Worm (Caenorhabditis elegans) whole organism, L1 larva: Measurements from ENCODE around the gene Y73C8C.12.

Experiments
- C34B4.2 ChIP-seq: sonication (generic microtip); optimal IDR thresholded peaks from 2 replicates; lab custom pipeline; 2017; ENCODE audit warnings: mild to moderate bottlenecking, missing genetic modification characterization, missing compliant biosample characterization
- elt-2 ChIP-seq: sonication (generic microtip); optimal IDR thresholded peaks from 2 replicates; lab custom pipeline; 2016; ENCODE audit warnings: missing genetic modification characterization, mild to moderate bottlenecking, inconsistent platforms, missing compliant biosample characterization, missing genetic modification reagents
- fkh-10 ChIP-seq: sonication (generic microtip); optimal IDR thresholded peaks from 2 replicates; lab custom pipeline; 2017; ENCODE audit warnings: missing biosample characterization, missing genetic modification reagents, missing genetic modification characterization
- fos-1 ChIP-seq: fragments of 150-350 bp; optimal IDR thresholded peaks from 2 replicates; lab custom pipeline; 2014; ENCODE audit warnings: missing biosample characterization, missing genetic modification characterization
- mep-1 ChIP-seq: fragments of 150-350 bp; optimal IDR thresholded peaks from 2 replicates; lab custom pipeline; 2014; ENCODE audit warnings: missing biosample characterization, missing genetic modification characterization
- nhr-12 ChIP-seq: sonication (generic microtip); optimal IDR thresholded peaks from 2 replicates; lab custom pipeline; 2017; ENCODE audit warnings: missing biosample characterization, missing genetic modification characterization
- nhr-237 ChIP-seq: fragments of 150-350 bp; optimal IDR thresholded peaks from 2 replicates; lab custom pipeline; 2014; ENCODE audit warnings: missing biosample characterization, missing genetic modification characterization
- nhr-28 ChIP-seq: fragments of 150-350 bp; optimal IDR thresholded peaks from 2 replicates; lab custom pipeline; 2014; ENCODE audit warnings: missing biosample characterization, missing genetic modification characterization
- nhr-76 ChIP-seq: sonication (generic microtip); optimal IDR thresholded peaks from 2 replicates; lab custom pipeline; 2017; ENCODE audit warnings: missing biosample characterization, missing genetic modification characterization
- nhr-90 ChIP-seq: sonication (generic microtip); optimal IDR thresholded peaks from 2 replicates; lab custom pipeline; 2016; ENCODE audit warnings: mild to moderate bottlenecking, missing genetic modification characterization, missing compliant biosample characterization; ENCODE audit not compliant: poor library complexity
- unc-130 ChIP-seq: fragments of 150-350 bp; optimal IDR thresholded peaks from 2 replicates; lab custom pipeline; 2017; ENCODE audit warnings: missing biosample characterization, missing genetic modification characterization, inconsistent platforms
- ztf-11 ChIP-seq, 2 experiments: sonication (generic microtip); optimal IDR thresholded peaks; 2 replicates each; lab custom pipeline; 2016 to 2017; ENCODE audit warnings: missing genetic modification characterization in 2 of 2, missing biosample characterization in 1 of 2, missing compliant biosample characterization in 1 of 2

ce11 chrV:3128803-3129202 is 3.8 kb downstream of the Y73C8C.12 start, which contains the start of gene tat-6:
- no peak for TF ChIP-seq nhr-12 (tag; lab: Kevin White, UChicago)
- TF ChIP-seq mep-1 (tag; lab: Kevin White, UChicago), result no peak
- no peak for TF ChIP-seq C34B4.2 (tag; lab: Kevin White, UChicago)
- no peak for TF ChIP-seq elt-2
- TF ChIP-seq fkh-10 (GFP tag; lab: Kevin White, UChicago), result no peak
- no peak for TF ChIP-seq nhr-28 (tag; lab: Kevin White, UChicago)
- TF ChIP-seq fos-1, result no peak
- no peak for TF ChIP-seq unc-130 (tag; lab: Kevin White, UChicago)
- TF ChIP-seq nhr-90, result no peak
- no peak for TF ChIP-seq nhr-76 (tag; lab: Kevin White, UChicago)
- TF ChIP-seq nhr-237, result no peak
- TF ChIP-seq ztf-11 (tag; optimal IDR thresholded peaks at IDR 0.05; lab: Kevin White, UChicago), result no peak
